Worm (Caenorhabditis elegans) whole organism, L1 larva: ENCODE data around the gene bar-1.

Experiments used
- Y116A8C.19 ChIP-seq: sonication (generic microtip); optimal IDR thresholded peaks from 2 replicates; lab custom pipeline; 2016; ENCODE audit warnings: missing compliant biosample characterization, missing genetic modification characterization, borderline replicate concordance
- alr-1 ChIP-seq: fragments of 200-800 bp; sonication (Bioruptor generic); optimal IDR thresholded peaks from 2 replicates; lab custom pipeline; 2018; ENCODE audit warnings: borderline replicate concordance, mild to moderate bottlenecking, missing genetic modification characterization, missing compliant biosample characterization
- ceh-63 ChIP-seq: fragments of 200-800 bp; sonication (Bioruptor generic); optimal IDR thresholded peaks from 2 replicates; lab custom pipeline; 2018; ENCODE audit warnings: mild to moderate bottlenecking, missing genetic modification characterization, missing compliant biosample characterization
- ceh-8 ChIP-seq: fragments of 200-800 bp; sonication (Bioruptor generic); optimal IDR thresholded peaks from 2 replicates; lab custom pipeline; 2018; ENCODE audit warnings: mild to moderate bottlenecking, missing genetic modification characterization, moderate library complexity, missing compliant biosample characterization
- ceh-82 ChIP-seq, 3 experiments: fragments of 150-350 bp in 1 of 3; sonication (generic microtip) in 2 of 3; optimal IDR thresholded peaks; 2 replicates each; lab custom pipeline; 2014 to 2017; ENCODE audit warnings: missing biosample characterization in 3 of 3, missing genetic modification characterization in 3 of 3
- dpl-1 ChIP-seq, 3 experiments: fragments of 150-350 bp in 2 of 3; sonication (generic microtip) in 1 of 3; optimal IDR thresholded peaks; 2 replicates each; lab custom pipeline; 2014 to 2017; ENCODE audit warnings: missing biosample characterization in 3 of 3, missing genetic modification characterization in 3 of 3, missing genetic modification reagents in 3 of 3
- dsc-1 ChIP-seq: sonication (generic microtip); optimal IDR thresholded peaks from 2 replicates; lab custom pipeline; 2016; ENCODE audit warnings: mild to moderate bottlenecking, missing genetic modification characterization, missing compliant biosample characterization
- efl-1 ChIP-seq, 4 experiments: fragments of 150-350 bp; optimal IDR thresholded peaks in 3 of 4; peaks in 1 of 4; 1 replicate in 1 of 4; 2 replicates in 3 of 4; lab custom pipeline; 2014; ENCODE audit warnings: missing biosample characterization in 2 of 4, missing genetic modification characterization in 2 of 4, missing genetic modification reagents in 2 of 4
- elt-3 ChIP-seq, 6 experiments: fragments of 150-350 bp in 1 of 6; sonication (generic microtip); optimal IDR thresholded peaks; 2 replicates each; lab custom pipeline; 2017 to 2018; ENCODE audit warnings: missing biosample characterization in 6 of 6, missing genetic modification characterization in 6 of 6, inconsistent platforms in 1 of 6
- fkh-4 ChIP-seq: sonication (generic microtip); optimal IDR thresholded peaks from 2 replicates; lab custom pipeline; 2016; ENCODE audit warnings: missing compliant biosample characterization, missing genetic modification characterization, borderline replicate concordance
- fos-1 ChIP-seq: fragments of 150-350 bp; optimal IDR thresholded peaks from 2 replicates; lab custom pipeline; 2014; ENCODE audit warnings: missing biosample characterization, missing genetic modification characterization
- grh-1 ChIP-seq: fragments of 200-800 bp; sonication (Bioruptor generic); IDR thresholded peaks from 2 replicates; pipeline ENCODE4 v1.3.6; 2022; ENCODE audit warnings: missing genetic modification reagents, missing genetic modification characterization, missing compliant biosample characterization
- hlh-17 ChIP-seq: fragments of 200-800 bp; sonication (Bioruptor generic); optimal IDR thresholded peaks from 2 replicates; lab custom pipeline; 2018; ENCODE audit warnings: missing genetic modification characterization, mild to moderate bottlenecking, missing compliant biosample characterization, moderate library complexity, borderline replicate concordance
- irx-1 ChIP-seq: sonication (generic microtip); optimal IDR thresholded peaks from 2 replicates; lab custom pipeline; 2016; ENCODE audit warnings: missing genetic modification characterization, missing compliant biosample characterization
- jun-1 ChIP-seq: fragments of 150-350 bp; optimal IDR thresholded peaks from 2 replicates; lab custom pipeline; 2014; ENCODE audit warnings: missing biosample characterization, missing genetic modification reagents, missing genetic modification characterization
- lin-14 ChIP-seq: fragments of 200-800 bp; sonication (Bioruptor generic); optimal IDR thresholded peaks from 2 replicates; lab custom pipeline; 2018; ENCODE audit warnings: mild to moderate bottlenecking, missing genetic modification characterization, moderate library complexity, missing compliant biosample characterization
- lin-35 ChIP-seq, 2 experiments: fragments of 150-350 bp; optimal IDR thresholded peaks; 2 replicates each; lab custom pipeline; 2014; ENCODE audit warnings: missing biosample characterization in 2 of 2, missing genetic modification characterization in 2 of 2, missing genetic modification reagents in 2 of 2
- lir-3 ChIP-seq: sonication (generic microtip); optimal IDR thresholded peaks from 2 replicates; lab custom pipeline; 2016; ENCODE audit warnings: mild to moderate bottlenecking, missing genetic modification characterization, moderate library complexity, missing compliant biosample characterization; ENCODE audit not compliant: poor library complexity
- lsy-2 ChIP-seq, 2 experiments: fragments of 150-350 bp; optimal IDR thresholded peaks; 2 replicates each; lab custom pipeline; 2014; ENCODE audit warnings: missing biosample characterization in 2 of 2, missing genetic modification characterization in 2 of 2
- mab-9 ChIP-seq: fragments of 200-800 bp; sonication (Bioruptor generic); IDR thresholded peaks from 2 replicates; pipeline ENCODE4 v1.3.6; 2022; ENCODE audit warnings: missing genetic modification reagents, missing genetic modification characterization, missing compliant biosample characterization
- nhr-11 ChIP-seq: fragments of 150-350 bp; optimal IDR thresholded peaks from 2 replicates; lab custom pipeline; 2014; ENCODE audit warnings: missing biosample characterization, missing genetic modification characterization
- nhr-19 ChIP-seq: fragments of 200-800 bp; sonication (Bioruptor generic); conservative IDR thresholded peaks from 2 replicates; pipeline ENCODE4 v1.3.6; 2022; ENCODE audit warnings: missing genetic modification characterization, missing compliant biosample characterization
- nhr-20 ChIP-seq: sonication (generic microtip); optimal IDR thresholded peaks from 2 replicates; lab custom pipeline; 2016; ENCODE audit warnings: mild to moderate bottlenecking, missing genetic modification characterization, missing compliant biosample characterization
- nhr-28 ChIP-seq: fragments of 150-350 bp; optimal IDR thresholded peaks from 2 replicates; lab custom pipeline; 2014; ENCODE audit warnings: missing biosample characterization, missing genetic modification characterization
- nhr-71 ChIP-seq: sonication (generic microtip); optimal IDR thresholded peaks from 2 replicates; lab custom pipeline; 2016; ENCODE audit warnings: mild to moderate bottlenecking, missing genetic modification characterization, moderate library complexity, missing compliant biosample characterization
- nhr-77 ChIP-seq: fragments of 150-350 bp; optimal IDR thresholded peaks from 2 replicates; lab custom pipeline; 2014; ENCODE audit warnings: missing biosample characterization, missing genetic modification characterization
- nhr-84 ChIP-seq: sonication (generic microtip); optimal IDR thresholded peaks from 2 replicates; lab custom pipeline; 2017; ENCODE audit warnings: missing biosample characterization, missing genetic modification characterization
- nhr-85 ChIP-seq: sonication (generic microtip); peaks from one replicate; lab custom pipeline; 2016; ENCODE audit warnings: missing genetic modification characterization, inconsistent platforms, missing compliant biosample characterization
- rnt-1 ChIP-seq: sonication (generic microtip); optimal IDR thresholded peaks from 2 replicates; lab custom pipeline; 2016; ENCODE audit warnings: mild to moderate bottlenecking, missing genetic modification characterization, moderate library complexity, missing compliant biosample characterization
- skn-1 ChIP-seq: fragments of 150-350 bp; optimal IDR thresholded peaks from 2 replicates; lab custom pipeline; 2014; ENCODE audit warnings: missing biosample characterization, missing genetic modification characterization
- snu-23 ChIP-seq: sonication (generic microtip); optimal IDR thresholded peaks from 2 replicates; lab custom pipeline; 2016; ENCODE audit warnings: missing genetic modification characterization, missing compliant biosample characterization
- swsn-7 ChIP-seq: sonication (generic microtip); optimal IDR thresholded peaks from 2 replicates; lab custom pipeline; 2016; ENCODE audit warnings: missing genetic modification characterization, missing compliant biosample characterization
- tbx-2 ChIP-seq: sonication (generic microtip); optimal IDR thresholded peaks from 2 replicates; lab custom pipeline; 2016; ENCODE audit warnings: missing genetic modification characterization, missing compliant biosample characterization
- unc-130 ChIP-seq: fragments of 150-350 bp; optimal IDR thresholded peaks from 2 replicates; lab custom pipeline; 2017; ENCODE audit warnings: missing biosample characterization, missing genetic modification characterization, inconsistent platforms
- vab-15 ChIP-seq: sonication (generic microtip); optimal IDR thresholded peaks from 2 replicates; lab custom pipeline; 2017; ENCODE audit warnings: missing genotype, mild to moderate bottlenecking, missing genetic modification characterization, missing compliant biosample characterization
- zag-1 ChIP-seq: fragments of 150-350 bp; optimal IDR thresholded peaks from 2 replicates; lab custom pipeline; 2014; ENCODE audit warnings: missing biosample characterization, missing genetic modification characterization
- ztf-11 ChIP-seq, 2 experiments: sonication (generic microtip); optimal IDR thresholded peaks; 2 replicates each; lab custom pipeline; 2016 to 2017; ENCODE audit warnings: missing genetic modification characterization in 2 of 2, missing biosample characterization in 1 of 2, missing compliant biosample characterization in 1 of 2
- ztf-4 ChIP-seq: fragments of 150-350 bp; optimal IDR thresholded peaks from 2 replicates; lab custom pipeline; 2014; ENCODE audit warnings: missing biosample characterization, missing genetic modification characterization

The bar-1 gene

DNA sequence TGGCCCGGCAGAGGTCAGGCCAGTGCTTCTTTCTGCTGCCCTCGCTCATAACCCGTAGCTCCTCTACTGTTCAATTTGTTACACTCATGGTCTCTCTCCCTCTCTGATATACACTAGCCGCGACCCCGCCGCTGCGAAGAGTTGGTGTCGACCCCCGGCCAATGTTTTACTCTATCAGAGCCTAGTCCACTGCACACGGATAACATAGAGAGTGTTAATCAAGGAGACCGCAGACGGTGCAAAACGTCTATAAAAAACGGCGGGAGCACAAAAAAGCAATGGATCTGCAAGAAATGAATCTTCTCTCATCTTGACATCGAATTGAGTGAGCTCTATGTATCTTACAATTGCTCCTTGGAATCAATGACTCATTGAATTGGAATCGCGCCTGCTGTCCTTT, 17.0 kb downstream of the bar-1 start:
- TF ChIP-seq nhr-77 (tag; lab: Kevin White, UChicago) (no peak), lin-14 (peak; percentile 67), nhr-71 (tag; lab: Kevin White, UChicago) (peak; percentile 68), lin-35 (GFP tag; optimal IDR thresholded peaks at IDR 0.05; lab: Kevin White, UChicago) (no peak), dpl-1 (GFP tag; optimal IDR thresholded peaks at IDR 0.05; lab: Kevin White, UChicago) (peak in 2 of 3 experiments; percentile 2 to 22), nhr-19 (GFP tag; lab: Robert Waterston, UW) (no peak), rnt-1 (tag; lab: Kevin White, UChicago) (peak; percentile 65), swsn-7 (tag; lab: Kevin White, UChicago) (peak; percentile 2), nhr-11 (no peak), grh-1 (GFP tag; lab: Robert Waterston, UW) (no peak), alr-1 (tag; lab: Kevin White, UChicago) (no peak), jun-1 (tag; lab: Kevin White, UChicago) (no peak), unc-130 (tag; lab: Kevin White, UChicago) (peak; percentile 44), dsc-1 (tag; lab: Kevin White, UChicago) (peak; percentile 66), snu-23 (GFP tag; lab: Kevin White, UChicago) (peak; percentile 33), efl-1 (optimal IDR thresholded peaks at IDR 0.05; lab: Kevin White, UChicago) (peak in 1 of 2 experiments; percentile 17), efl-1 (GFP tag; optimal IDR thresholded peaks at IDR 0.05 in 1 of 2; lab: Kevin White, UChicago) (peak in 1 of 2 experiments; percentile 90)

DNA sequence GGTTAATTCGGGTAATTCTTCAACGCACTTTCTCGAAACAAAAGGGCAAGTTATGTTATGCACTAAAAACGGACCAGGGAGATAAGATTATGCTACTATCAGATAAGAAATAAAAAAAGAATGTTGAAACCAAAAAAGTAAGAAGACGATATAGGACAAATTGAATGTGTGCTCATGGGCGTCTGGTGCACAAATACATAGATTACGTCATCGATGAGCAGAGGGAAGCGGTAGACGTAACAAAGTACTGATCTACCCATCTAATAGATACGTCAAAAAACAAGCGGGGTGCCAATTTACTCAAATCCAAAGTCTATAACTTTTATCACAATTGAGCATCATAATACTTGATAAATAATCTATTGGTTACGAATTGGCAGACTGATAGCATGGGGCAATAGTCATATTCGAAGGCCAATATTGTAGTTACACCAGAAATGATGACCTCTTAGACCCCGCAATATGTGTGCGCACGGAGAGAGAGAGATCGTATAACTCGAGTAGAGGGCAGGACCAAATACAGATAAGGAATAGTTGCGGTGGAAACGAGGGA, 18.4 kb downstream of the bar-1 start:
- TF ChIP-seq efl-1 (optimal IDR thresholded peaks at IDR 0.05; lab: Kevin White, UChicago) = no peak
- peak in 1 of 2 experiments; percentile 87 for TF ChIP-seq efl-1 (GFP tag; optimal IDR thresholded peaks at IDR 0.05 in 1 of 2; lab: Kevin White, UChicago)
- no peak for TF ChIP-seq zag-1

DNA sequence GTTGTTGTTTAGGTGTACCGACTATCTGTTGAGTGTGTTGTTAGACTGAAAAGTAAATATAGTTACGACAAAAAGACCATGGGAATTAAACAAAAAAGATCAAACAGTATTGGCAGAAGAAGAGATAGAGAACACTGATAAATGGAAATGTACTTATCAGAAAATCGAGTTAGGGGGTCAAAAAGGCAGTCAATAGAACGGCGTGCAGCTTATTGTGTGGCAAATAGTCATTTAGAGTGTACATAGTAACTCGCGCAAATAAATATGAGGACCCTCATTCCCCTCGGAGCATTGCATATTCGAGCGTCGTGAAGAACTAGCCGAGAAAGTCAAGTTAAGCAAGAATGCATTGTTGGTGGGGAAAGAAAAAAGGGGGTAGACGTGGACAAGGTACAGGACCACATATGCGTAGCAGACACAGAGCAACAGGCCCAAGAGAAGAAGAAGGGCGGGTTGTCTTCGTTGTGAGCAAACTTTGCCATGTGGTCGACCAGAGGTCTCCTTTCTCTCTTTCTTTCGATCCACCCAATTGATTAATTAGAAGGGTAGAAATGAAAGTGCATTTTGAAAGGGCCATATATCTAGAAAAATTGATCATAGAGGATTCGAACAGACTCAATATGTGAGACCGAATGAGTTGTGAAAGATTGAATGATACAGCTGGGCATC, 19.1 kb downstream of the bar-1 start, which contains the start of gene lam-2:
lam-2 (minus strand) TSS at position 51 of the 669 bp plus-strand sequence.
- TF ChIP-seq nhr-11 (no peak), dsc-1 (tag; lab: Kevin White, UChicago) (peak; percentile 4), lir-3 (tag; lab: Kevin White, UChicago) (no peak), irx-1 (tag; lab: Kevin White, UChicago) (no peak), ztf-11 (tag; optimal IDR thresholded peaks at IDR 0.05; lab: Kevin White, UChicago) (no peak), ceh-63 (no peak), skn-1 (tag; lab: Kevin White, UChicago) (no peak)

- TF ChIP-seq nhr-84 (tag; lab: Kevin White, UChicago) (no peak), efl-1 (optimal IDR thresholded peaks at IDR 0.05; lab: Kevin White, UChicago) (no peak), efl-1 (GFP tag; optimal IDR thresholded peaks at IDR 0.05 in 1 of 2; lab: Kevin White, UChicago) (peak in 1 of 2 experiments; percentile 70)
Measured at ce11 chrX:7149670-7150069, 20.8 kb downstream of the bar-1 start.

ce11 chrX:7143515-7143914, 26.9 kb downstream of the bar-1 start, which contains the start of gene alh-10:
TSS of gene alh-10 (minus strand) at chrX:7143641.
- no peak for TF ChIP-seq hlh-17
- TF ChIP-seq zag-1 = no peak
- TF ChIP-seq ceh-63 = no peak
- no peak for TF ChIP-seq Y116A8C.19 (tag; lab: Kevin White, UChicago)
- no peak for TF ChIP-seq fkh-4
- TF ChIP-seq lin-35 (GFP tag; optimal IDR thresholded peaks at IDR 0.05; lab: Kevin White, UChicago) = peak in 1 of 2 experiments; percentile 26
- peak; percentile 76 for TF ChIP-seq nhr-85 (tag; lab: Kevin White, UChicago)
- no peak for TF ChIP-seq vab-15 (tag; lab: Kevin White, UChicago)
- TF ChIP-seq ceh-8 (GFP tag; lab: Kevin White, UChicago) = no peak
- TF ChIP-seq nhr-77 (tag; lab: Kevin White, UChicago) = no peak
- no peak for TF ChIP-seq nhr-28 (tag; lab: Kevin White, UChicago)
- no peak for TF ChIP-seq fos-1
- no peak for TF ChIP-seq lsy-2 (tag; optimal IDR thresholded peaks at IDR 0.05; lab: Kevin White, UChicago)
- TF ChIP-seq dsc-1 (tag; lab: Kevin White, UChicago) = no peak
- no peak for TF ChIP-seq ceh-82 (tag; optimal IDR thresholded peaks at IDR 0.05; lab: Kevin White, UChicago)
- peak; percentile 47 for TF ChIP-seq nhr-20
- TF ChIP-seq mab-9 = no peak
- TF ChIP-seq dpl-1 (GFP tag; optimal IDR thresholded peaks at IDR 0.05; lab: Kevin White, UChicago) = no peak
- peak; percentile 71 for TF ChIP-seq lin-14
- no peak for TF ChIP-seq efl-1 (optimal IDR thresholded peaks at IDR 0.05; lab: Kevin White, UChicago)
- peak in 1 of 2 experiments; percentile 54 for TF ChIP-seq efl-1 (GFP tag; optimal IDR thresholded peaks at IDR 0.05 in 1 of 2; lab: Kevin White, UChicago)
- peak; percentile 62 for TF ChIP-seq skn-1 (tag; lab: Kevin White, UChicago)
- TF ChIP-seq elt-3 (tag; optimal IDR thresholded peaks at IDR 0.05; lab: Kevin White, UChicago) = peak in 3 of 6 experiments; percentile 14 to 57 (median 45)
- peak; percentile 39 for TF ChIP-seq snu-23 (GFP tag; lab: Kevin White, UChicago)
- TF ChIP-seq nhr-11 = no peak
- TF ChIP-seq ztf-4 (tag; lab: Kevin White, UChicago) = no peak
- no peak for TF ChIP-seq tbx-2 (tag; lab: Kevin White, UChicago)
